Worm (Caenorhabditis elegans) whole organism, early embryonic: ENCODE measurements around the gene C06H5.12.
"Not testable (repeated sequence)": the region's sequence is repeated elsewhere in the genome, so short reads cannot be mapped to it uniquely, and the experiment has no call there.

Source experiments
- ama-1 ChIP-seq: fragments of 150-350 bp; optimal IDR thresholded peaks from 2 replicates; lab custom pipeline; 2014
- ets-7 ChIP-seq: sonication (generic microtip); optimal IDR thresholded peaks from 2 replicates; lab custom pipeline; 2016; ENCODE audit warnings: missing genotype, missing genetic modification characterization, missing compliant biosample characterization
- flt-1 ChIP-seq: fragments of 200-800 bp; sonication (Bioruptor generic); IDR thresholded peaks from 2 replicates; pipeline ENCODE4 v1.3.6; 2022; ENCODE audit warnings: missing genetic modification characterization, missing compliant biosample characterization
- hmg-4 ChIP-seq: fragments of 200-800 bp; sonication (Bioruptor generic); optimal IDR thresholded peaks from 2 replicates; lab custom pipeline; 2018; ENCODE audit warnings: mild to moderate bottlenecking, missing genetic modification characterization, missing compliant biosample characterization
- pes-1 ChIP-seq: fragments of 200-800 bp; sonication (Bioruptor generic); IDR thresholded peaks from 2 replicates; pipeline ENCODE4 v1.3.6; 2022; ENCODE audit warnings: missing genetic modification reagents, missing genetic modification characterization, missing compliant biosample characterization

DNA sequence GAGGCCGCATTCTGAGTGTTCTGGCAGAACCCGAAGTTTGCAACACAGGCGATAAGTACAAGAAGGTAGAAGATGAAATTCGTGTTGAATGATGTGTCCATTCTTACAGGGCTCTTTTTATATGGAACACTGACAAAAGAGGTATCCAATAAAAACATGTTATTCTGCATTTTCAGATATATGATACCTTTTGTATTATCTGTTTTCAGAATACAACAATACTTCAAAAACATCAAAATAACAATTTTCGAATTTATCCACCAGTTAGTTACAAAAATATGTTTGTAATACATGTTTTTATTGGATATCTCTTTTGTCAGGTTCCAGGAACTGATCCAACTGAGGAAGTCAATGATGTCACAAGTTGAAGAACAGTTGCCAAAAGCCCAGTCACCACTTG, 3.1 kb downstream of the C06H5.12 start, which contains the start of gene C06H5.13:
- TF ChIP-seq flt-1 (GFP tag; lab: Robert Waterston, UW); pes-1; ets-7 (tag; lab: Kevin White, UChicago); ama-1; hmg-4: not testable (repeated sequence)
